Fruit fly (Drosophila melanogaster) whole organism, prepupa: Measurements from ENCODE around the gene CG2841.

Source experiments
- CG6276 ChIP-seq: fragments of 200-800 bp; sonication (Bioruptor generic); optimal IDR thresholded peaks from 2 replicates; lab custom pipeline; 2017; ENCODE audit warnings: missing biosample characterization, mild to moderate bottlenecking, missing genetic modification characterization
- CG9139 ChIP-seq: fragments of 200-800 bp; sonication (Bioruptor generic); optimal IDR thresholded peaks from 3 replicates; lab custom pipeline; 2017; ENCODE audit warnings: missing biosample characterization, mild to moderate bottlenecking, missing genetic modification characterization
- Eip93F ChIP-seq: fragments of 200-800 bp; sonication (Bioruptor generic); optimal IDR thresholded peaks from 2 replicates; lab custom pipeline; 2016; ENCODE audit warnings: missing biosample characterization, mild to moderate bottlenecking, missing genetic modification characterization
- Ets21C ChIP-seq: fragments of 200-800 bp; sonication (Bioruptor generic); optimal IDR thresholded peaks from 3 replicates; lab custom pipeline; 2016; ENCODE audit warnings: missing biosample characterization, missing genetic modification characterization
- Hr39 ChIP-seq: fragments of 200-800 bp; sonication (Bioruptor generic); optimal IDR thresholded peaks from 2 replicates; lab custom pipeline; 2016; ENCODE audit warnings: missing biosample characterization, missing genetic modification characterization
- Hr4 ChIP-seq: fragments of 200-800 bp; sonication (Bioruptor generic); optimal IDR thresholded peaks from 3 replicates; lab custom pipeline; 2016; ENCODE audit warnings: missing biosample characterization, missing genetic modification characterization
- OdsH ChIP-seq: fragments of 200-800 bp; sonication (Bioruptor generic); optimal IDR thresholded peaks from 3 replicates; lab custom pipeline; 2016; ENCODE audit warnings: missing biosample characterization, missing genetic modification characterization
- Sox102F ChIP-seq: fragments of 200-800 bp; sonication (Bioruptor generic); optimal IDR thresholded peaks from 2 replicates; lab custom pipeline; 2016; ENCODE audit warnings: missing biosample characterization, mild to moderate bottlenecking, missing genetic modification characterization
- Sox14 ChIP-seq: fragments of 200-800 bp; sonication (Bioruptor generic); optimal IDR thresholded peaks from 3 replicates; lab custom pipeline; 2016; ENCODE audit warnings: missing biosample characterization, missing genetic modification characterization
- Sox15 ChIP-seq: fragments of 200-800 bp; sonication (Bioruptor generic); optimal IDR thresholded peaks from 3 replicates; lab custom pipeline; 2016; ENCODE audit warnings: missing biosample characterization, missing genetic modification characterization
- achi ChIP-seq: fragments of 200-800 bp; sonication (Bioruptor generic); optimal IDR thresholded peaks from 3 replicates; lab custom pipeline; 2016; ENCODE audit warnings: missing biosample characterization, missing genetic modification characterization
- esn ChIP-seq: fragments of 200-800 bp; sonication (Bioruptor generic); optimal IDR thresholded peaks from 2 replicates; lab custom pipeline; 2016; ENCODE audit warnings: missing biosample characterization, mild to moderate bottlenecking, missing genetic modification characterization, moderate library complexity
- fd85E ChIP-seq: fragments of 200-800 bp; sonication (Bioruptor generic); optimal IDR thresholded peaks from 3 replicates; lab custom pipeline; 2016; ENCODE audit warnings: missing biosample characterization, missing genetic modification characterization
- ss ChIP-seq, 2 experiments: fragments of 200-800 bp; sonication (Bioruptor generic); optimal IDR thresholded peaks; 2 replicates in 1 of 2; 3 replicates in 1 of 2; lab custom pipeline; 2017 to 2018; ENCODE audit warnings: mild to moderate bottlenecking in 2 of 2, missing biosample characterization in 2 of 2, missing genetic modification characterization in 2 of 2, moderate library complexity in 1 of 2

dm6 chrX:2319783-2320182, 46.4 kb downstream of the CG2841 start:
- TF ChIP-seq Hr39 (GFP tag; lab: Kevin White, UChicago) (no peak), achi (no peak), ss (GFP tag; optimal IDR thresholded peaks at IDR 0.05; lab: Kevin White, UChicago) (no peak), Ets21C (GFP tag; lab: Kevin White, UChicago) (no peak), Sox102F (GFP tag; lab: Kevin White, UChicago) (no peak), OdsH (GFP tag; lab: Kevin White, UChicago) (no peak), Hr4 (no peak), esn (no peak), CG9139 (GFP tag; lab: Kevin White, UChicago) (no peak), fd85E (GFP tag; lab: Kevin White, UChicago) (no peak), Sox14 (GFP tag; lab: Kevin White, UChicago) (no peak), Eip93F (GFP tag; lab: Kevin White, UChicago) (no peak), Sox15 (GFP tag; lab: Kevin White, UChicago) (no peak), CG6276 (GFP tag; lab: Kevin White, UChicago) (no peak)
